Worm (Caenorhabditis elegans) whole organism, mixed stage, embryonic: ENCODE measurements around the gene ddx-19.

ENCODE experiments used
- M03D4.4 ChIP-seq: sonication (generic microtip); optimal IDR thresholded peaks from 2 replicates; lab custom pipeline; 2017; ENCODE audit warnings: mild to moderate bottlenecking, missing genetic modification characterization, missing compliant biosample characterization
- bed-3 ChIP-seq: fragments of 200-800 bp; sonication (Bioruptor generic); optimal IDR thresholded peaks from 3 replicates; lab custom pipeline; 2018; ENCODE audit warnings: mild to moderate bottlenecking, missing genetic modification characterization, moderate library complexity, missing compliant biosample characterization
- blmp-1 ChIP-seq: fragments of 150-350 bp; optimal IDR thresholded peaks from 2 replicates; lab custom pipeline; 2014; ENCODE audit warnings: missing biosample characterization, missing genetic modification characterization
- ceh-39 ChIP-seq: fragments of 150-350 bp; optimal IDR thresholded peaks from 2 replicates; lab custom pipeline; 2014; ENCODE audit warnings: missing biosample characterization, missing genetic modification characterization
- ceh-43 ChIP-seq: fragments of 200-800 bp; sonication (Bioruptor generic); optimal IDR thresholded peaks from 2 replicates; lab custom pipeline; 2018; ENCODE audit warnings: mild to moderate bottlenecking, missing genetic modification characterization, moderate library complexity, missing compliant biosample characterization
- ceh-83 ChIP-seq: fragments of 200-800 bp; sonication (Bioruptor generic); optimal IDR thresholded peaks from 2 replicates; lab custom pipeline; 2018; ENCODE audit warnings: mild to moderate bottlenecking, missing genetic modification characterization, missing compliant biosample characterization
- ces-1 ChIP-seq: fragments of 150-350 bp; optimal IDR thresholded peaks from 2 replicates; lab custom pipeline; 2014; ENCODE audit warnings: missing biosample characterization, missing genetic modification reagents, missing genetic modification characterization
- drap-1 ChIP-seq: fragments of 200-800 bp; sonication (Bioruptor generic); optimal IDR thresholded peaks from 3 replicates; lab custom pipeline; 2018; ENCODE audit warnings: mild to moderate bottlenecking, missing genetic modification characterization, missing compliant biosample characterization
- elt-1 ChIP-seq: sonication (generic microtip); optimal IDR thresholded peaks from 2 replicates; lab custom pipeline; 2017; ENCODE audit warnings: missing genetic modification characterization, mild to moderate bottlenecking, missing compliant biosample characterization, antibody characterized with exemption, moderate library complexity, borderline replicate concordance; ENCODE audit not compliant: insufficient read depth
- elt-3 ChIP-seq: fragments of 150-350 bp; optimal IDR thresholded peaks from 2 replicates; lab custom pipeline; 2014; ENCODE audit warnings: missing biosample characterization, missing genetic modification characterization
- flh-1 ChIP-seq: fragments of 200-800 bp; sonication (Bioruptor generic); optimal IDR thresholded peaks from 2 replicates; lab custom pipeline; 2018; ENCODE audit warnings: mild to moderate bottlenecking, missing genetic modification characterization, moderate library complexity, missing compliant biosample characterization
- ham-2 ChIP-seq: fragments of 200-800 bp; sonication (Bioruptor generic); optimal IDR thresholded peaks from 2 replicates; lab custom pipeline; 2018; ENCODE audit warnings: mild to moderate bottlenecking, missing genetic modification characterization, missing compliant biosample characterization
- hlh-1 ChIP-seq: fragments of 150-350 bp; optimal IDR thresholded peaks from 2 replicates; lab custom pipeline; 2014; ENCODE audit warnings: missing biosample characterization, missing genetic modification reagents, missing genetic modification characterization
- lin-32 ChIP-seq: fragments of 200-800 bp; sonication (Bioruptor generic); optimal IDR thresholded peaks from 2 replicates; lab custom pipeline; 2018; ENCODE audit warnings: mild to moderate bottlenecking, missing genetic modification characterization, missing compliant biosample characterization
- lsy-2 ChIP-seq: fragments of 150-350 bp; optimal IDR thresholded peaks from 2 replicates; lab custom pipeline; 2014; ENCODE audit warnings: missing biosample characterization, missing genetic modification characterization
- mab-5 ChIP-seq: fragments of 150-350 bp; optimal IDR thresholded peaks from 2 replicates; lab custom pipeline; 2014; ENCODE audit warnings: missing biosample characterization, missing genetic modification characterization
- mls-2 ChIP-seq: sonication (generic microtip); optimal IDR thresholded peaks from 2 replicates; lab custom pipeline; 2016; ENCODE audit warnings: mild to moderate bottlenecking, missing genetic modification characterization, moderate library complexity, missing compliant biosample characterization
- nhr-12 ChIP-seq: fragments of 150-350 bp; optimal IDR thresholded peaks from 2 replicates; lab custom pipeline; 2014; ENCODE audit warnings: missing biosample characterization, missing genetic modification characterization
- nhr-2 ChIP-seq: fragments of 150-350 bp; optimal IDR thresholded peaks from 2 replicates; lab custom pipeline; 2014; ENCODE audit warnings: missing biosample characterization, missing genetic modification characterization
- nhr-237 ChIP-seq: fragments of 150-350 bp; optimal IDR thresholded peaks from 2 replicates; lab custom pipeline; 2014; ENCODE audit warnings: missing biosample characterization, missing genetic modification characterization
- nhr-28 ChIP-seq: fragments of 150-350 bp; optimal IDR thresholded peaks from 2 replicates; lab custom pipeline; 2014; ENCODE audit warnings: missing biosample characterization, missing genetic modification characterization
- nhr-76 ChIP-seq: sonication (generic microtip); optimal IDR thresholded peaks from 2 replicates; lab custom pipeline; 2017; ENCODE audit warnings: missing biosample characterization, missing genetic modification characterization
- pha-4 ChIP-seq: fragments of 150-350 bp; optimal IDR thresholded peaks from 2 replicates; lab custom pipeline; 2018; ENCODE audit warnings: missing biosample characterization, missing genetic modification reagents, missing genetic modification characterization
- snpc-4 ChIP-seq: fragments of 150-350 bp; optimal IDR thresholded peaks from 2 replicates; lab custom pipeline; 2014; ENCODE audit warnings: missing biosample characterization, missing genetic modification characterization
- sptf-1 ChIP-seq: sonication (generic microtip); optimal IDR thresholded peaks from 2 replicates; lab custom pipeline; 2017; ENCODE audit warnings: mild to moderate bottlenecking, missing genetic modification characterization, moderate library complexity, missing compliant biosample characterization
- tbx-8 ChIP-seq: fragments of 200-800 bp; sonication (Bioruptor generic); optimal IDR thresholded peaks from 2 replicates; lab custom pipeline; 2018; ENCODE audit warnings: mild to moderate bottlenecking, missing genetic modification characterization, moderate library complexity, missing compliant biosample characterization
- unc-120 ChIP-seq: sonication (generic microtip); optimal IDR thresholded peaks from 2 replicates; lab custom pipeline; 2017; ENCODE audit warnings: missing genetic modification characterization, missing compliant biosample characterization; ENCODE audit not compliant: poor library complexity, severe bottlenecking
- unc-39 ChIP-seq: fragments of 150-350 bp; optimal IDR thresholded peaks from 2 replicates; lab custom pipeline; 2014; ENCODE audit warnings: missing biosample characterization, missing genetic modification characterization
- zip-8 ChIP-seq: fragments of 150-350 bp; optimal IDR thresholded peaks from 2 replicates; lab custom pipeline; 2014; ENCODE audit warnings: missing biosample characterization, missing genetic modification characterization

Gene ddx-19

DNA sequence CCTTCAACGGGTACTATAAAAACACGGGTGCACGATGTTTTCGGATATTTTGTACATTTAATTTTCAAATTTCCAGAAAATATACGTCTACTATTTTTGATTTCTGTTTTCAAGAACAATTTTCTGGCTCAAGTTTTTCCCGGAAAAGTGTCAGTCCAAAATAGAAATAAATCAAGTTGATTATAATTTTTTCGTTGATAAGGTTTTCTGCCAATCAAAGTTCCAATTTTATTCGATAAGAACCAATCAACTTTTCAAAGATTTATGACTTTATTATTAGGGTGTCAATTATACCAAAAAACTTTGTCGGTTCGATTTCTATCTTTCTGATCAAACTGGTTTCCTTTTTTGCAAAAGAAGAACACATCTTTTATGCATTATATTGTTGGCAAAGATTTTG is 30.0 kb downstream of the ddx-19 start:
- no peak for TF ChIP-seq hlh-1
- TF ChIP-seq unc-39 (tag; lab: Kevin White, UChicago), result no peak
- no peak for TF ChIP-seq elt-3 (tag; lab: Kevin White, UChicago)
- no peak for TF ChIP-seq nhr-2 (tag; lab: Kevin White, UChicago)
- no peak for TF ChIP-seq tbx-8 (GFP tag; lab: Kevin White, UChicago)
- TF ChIP-seq flh-1 (GFP tag; lab: Kevin White, UChicago), result no peak
- TF ChIP-seq sptf-1 (tag; lab: Kevin White, UChicago), result no peak
- TF ChIP-seq elt-1 (tag; lab: Kevin White, UChicago), result no peak
- no peak for TF ChIP-seq pha-4 (tag; lab: Kevin White, UChicago)
- TF ChIP-seq nhr-237 (tag; lab: Kevin White, UChicago), result no peak
- TF ChIP-seq mab-5 (tag; lab: Kevin White, UChicago), result no peak
- TF ChIP-seq lsy-2 (tag; lab: Kevin White, UChicago), result no peak
- no peak for TF ChIP-seq mls-2 (tag; lab: Kevin White, UChicago)
- TF ChIP-seq zip-8 (tag; lab: Kevin White, UChicago), result no peak
- TF ChIP-seq nhr-76, result no peak
- TF ChIP-seq bed-3 (GFP tag; lab: Kevin White, UChicago), result no peak
- TF ChIP-seq ceh-43 (GFP tag; lab: Kevin White, UChicago), result no peak

DNA sequence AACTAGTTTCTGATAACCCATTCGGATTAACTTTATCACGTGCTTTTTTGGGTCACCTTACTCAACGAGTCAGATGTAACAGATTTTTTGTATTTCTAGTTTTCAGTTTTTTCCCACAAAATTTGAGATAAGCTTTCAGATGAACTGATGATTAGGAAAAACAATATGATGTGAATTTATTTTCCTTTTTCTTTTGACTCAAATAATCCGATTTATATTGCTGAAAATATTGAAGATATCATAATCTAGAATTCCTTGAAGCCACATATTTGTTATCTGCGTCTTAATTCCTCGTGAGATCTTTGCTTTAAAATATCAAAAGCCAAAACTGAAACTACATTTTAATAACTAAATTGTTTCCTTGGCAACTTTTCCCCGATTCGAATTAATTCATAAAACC is 32.0 kb downstream of the ddx-19 start:
- no peak for TF ChIP-seq tbx-8 (GFP tag; lab: Kevin White, UChicago)
- TF ChIP-seq unc-120 (tag; lab: Kevin White, UChicago), result no peak
- no peak for TF ChIP-seq nhr-237 (tag; lab: Kevin White, UChicago)
- no peak for TF ChIP-seq mab-5 (tag; lab: Kevin White, UChicago)
- TF ChIP-seq elt-1 (tag; lab: Kevin White, UChicago), result no peak
- no peak for TF ChIP-seq sptf-1 (tag; lab: Kevin White, UChicago)
- TF ChIP-seq lsy-2 (tag; lab: Kevin White, UChicago), result no peak
- no peak for TF ChIP-seq ceh-39 (tag; lab: Kevin White, UChicago)
- no peak for TF ChIP-seq nhr-28 (tag; lab: Kevin White, UChicago)
- no peak for TF ChIP-seq pha-4 (tag; lab: Kevin White, UChicago)
- TF ChIP-seq ces-1 (GFP tag; lab: Kevin White, UChicago), result no peak
- TF ChIP-seq ceh-43 (GFP tag; lab: Kevin White, UChicago), result no peak
- TF ChIP-seq nhr-2 (tag; lab: Kevin White, UChicago), result no peak
- TF ChIP-seq drap-1 (GFP tag; lab: Kevin White, UChicago), result no peak
- TF ChIP-seq ham-2 (GFP tag; lab: Kevin White, UChicago), result no peak
- TF ChIP-seq M03D4.4 (tag; lab: Kevin White, UChicago), result no peak
- no peak for TF ChIP-seq zip-8 (tag; lab: Kevin White, UChicago)
- no peak for TF ChIP-seq elt-3 (tag; lab: Kevin White, UChicago)

ce11 chrII:8917339-8917738 is 32.6 kb downstream of the ddx-19 start:
- TF ChIP-seq elt-1 (tag; lab: Kevin White, UChicago) (no peak), ceh-83 (no peak), drap-1 (GFP tag; lab: Kevin White, UChicago) (no peak), lin-32 (GFP tag; lab: Kevin White, UChicago) (no peak), blmp-1 (tag; lab: Kevin White, UChicago) (no peak), snpc-4 (tag; lab: Kevin White, UChicago) (no peak)

ce11 chrII:8920315-8920714 is 35.6 kb downstream of the ddx-19 start:
- TF ChIP-seq nhr-12 (tag; lab: Kevin White, UChicago), result no peak
- TF ChIP-seq M03D4.4 (tag; lab: Kevin White, UChicago), result no peak
- no peak for TF ChIP-seq mls-2 (tag; lab: Kevin White, UChicago)

- TF ChIP-seq ces-1 (GFP tag; lab: Kevin White, UChicago) (peak; percentile 77), ceh-43 (GFP tag; lab: Kevin White, UChicago) (no peak)
Observed at ce11 chrII:8920955-8921354, 36.3 kb downstream of the ddx-19 start.
